Worm (Caenorhabditis elegans) whole organism, early embryonic: ENCODE results near the gene ZC239.21.

Source experiments
- B0310.2 ChIP-seq: sonication (generic microtip); optimal IDR thresholded peaks from 2 replicates; lab custom pipeline; 2016; ENCODE audit warnings: mild to moderate bottlenecking, missing genetic modification characterization, missing compliant biosample characterization
- F13C5.2 ChIP-seq: sonication (generic microtip); optimal IDR thresholded peaks from 2 replicates; lab custom pipeline; 2017; ENCODE audit warnings: mild to moderate bottlenecking, missing genetic modification characterization, inconsistent platforms, missing compliant biosample characterization
- aly-1 ChIP-seq: sonication (generic microtip); optimal IDR thresholded peaks from 2 replicates; lab custom pipeline; 2016; ENCODE audit warnings: missing genetic modification characterization, missing compliant biosample characterization
- ama-1 ChIP-seq: fragments of 150-350 bp; optimal IDR thresholded peaks from 2 replicates; lab custom pipeline; 2014
- ceh-36 ChIP-seq: sonication (generic microtip); optimal IDR thresholded peaks from 2 replicates; lab custom pipeline; 2016; ENCODE audit warnings: missing genetic modification characterization, inconsistent platforms, missing compliant biosample characterization
- flt-1 ChIP-seq: fragments of 200-800 bp; sonication (Bioruptor generic); IDR thresholded peaks from 2 replicates; pipeline ENCODE4 v1.3.6; 2022; ENCODE audit warnings: missing genetic modification characterization, missing compliant biosample characterization
- hnd-1 ChIP-seq: sonication (generic microtip); optimal IDR thresholded peaks from 2 replicates; lab custom pipeline; 2016; ENCODE audit warnings: missing genetic modification characterization, missing compliant biosample characterization
- pes-1 ChIP-seq: fragments of 200-800 bp; sonication (Bioruptor generic); IDR thresholded peaks from 2 replicates; pipeline ENCODE4 v1.3.6; 2022; ENCODE audit warnings: missing genetic modification reagents, missing genetic modification characterization, missing compliant biosample characterization
- scrt-1 ChIP-seq: fragments of 200-800 bp; sonication (Bioruptor generic); IDR thresholded peaks from 2 replicates; pipeline ENCODE4 v1.3.6; 2022; ENCODE audit warnings: missing genetic modification characterization, missing compliant biosample characterization
- tbx-11 ChIP-seq: fragments of 200-800 bp; sonication (Bioruptor generic); IDR thresholded peaks from 2 replicates; pipeline ENCODE4 v1.3.6; 2022; ENCODE audit warnings: missing genetic modification characterization, missing compliant biosample characterization
- tbx-37 ChIP-seq: fragments of 200-800 bp; sonication (Bioruptor generic); conservative IDR thresholded peaks from 2 replicates; pipeline ENCODE4 v1.3.6; 2022; ENCODE audit warnings: missing genetic modification reagents, missing genetic modification characterization, missing compliant biosample characterization

ce11 chrII:3210365-3210764, 3.6 kb downstream of the ZC239.21 start, which contains the start of gene ZC239.5:
- TF ChIP-seq ama-1 = no peak
- no peak for TF ChIP-seq B0310.2 (tag; lab: Kevin White, UChicago)
- no peak for TF ChIP-seq ceh-36 (tag; lab: Kevin White, UChicago)
- TF ChIP-seq tbx-11 (GFP tag; lab: Robert Waterston, UW) = no peak
- TF ChIP-seq tbx-37 (GFP tag; lab: Robert Waterston, UW) = no peak
- no peak for TF ChIP-seq pes-1 (GFP tag; lab: Robert Waterston, UW)
- TF ChIP-seq hnd-1 = no peak
- no peak for TF ChIP-seq F13C5.2
- TF ChIP-seq aly-1 (tag; lab: Kevin White, UChicago) = no peak
- no peak for TF ChIP-seq flt-1 (GFP tag; lab: Robert Waterston, UW)
- no peak for TF ChIP-seq scrt-1
